Worm (Caenorhabditis elegans) whole organism, early embryonic: ENCODE data around the gene Y66D12A.30.

Experiments used
- B0310.2 ChIP-seq: sonication (generic microtip); optimal IDR thresholded peaks from 2 replicates; lab custom pipeline; 2016; ENCODE audit warnings: mild to moderate bottlenecking, missing genetic modification characterization, missing compliant biosample characterization
- F13C5.2 ChIP-seq: sonication (generic microtip); optimal IDR thresholded peaks from 2 replicates; lab custom pipeline; 2017; ENCODE audit warnings: mild to moderate bottlenecking, missing genetic modification characterization, inconsistent platforms, missing compliant biosample characterization
- aly-1 ChIP-seq: sonication (generic microtip); optimal IDR thresholded peaks from 2 replicates; lab custom pipeline; 2016; ENCODE audit warnings: missing genetic modification characterization, missing compliant biosample characterization
- ceh-13 ChIP-seq: fragments of 200-800 bp; sonication (Bioruptor generic); optimal IDR thresholded peaks from 2 replicates; lab custom pipeline; 2018; ENCODE audit warnings: mild to moderate bottlenecking, missing genetic modification characterization, missing compliant biosample characterization
- ceh-36 ChIP-seq: sonication (generic microtip); optimal IDR thresholded peaks from 2 replicates; lab custom pipeline; 2016; ENCODE audit warnings: missing genetic modification characterization, inconsistent platforms, missing compliant biosample characterization
- ets-7 ChIP-seq: sonication (generic microtip); optimal IDR thresholded peaks from 2 replicates; lab custom pipeline; 2016; ENCODE audit warnings: missing genotype, missing genetic modification characterization, missing compliant biosample characterization
- flt-1 ChIP-seq: fragments of 200-800 bp; sonication (Bioruptor generic); IDR thresholded peaks from 2 replicates; pipeline ENCODE4 v1.3.6; 2022; ENCODE audit warnings: missing genetic modification characterization, missing compliant biosample characterization
- hmbx-1 ChIP-seq: sonication (generic microtip); optimal IDR thresholded peaks from 2 replicates; lab custom pipeline; 2016; ENCODE audit warnings: mild to moderate bottlenecking, missing genetic modification characterization, missing compliant biosample characterization
- hmg-4 ChIP-seq: fragments of 200-800 bp; sonication (Bioruptor generic); optimal IDR thresholded peaks from 2 replicates; lab custom pipeline; 2018; ENCODE audit warnings: mild to moderate bottlenecking, missing genetic modification characterization, missing compliant biosample characterization
- hnd-1 ChIP-seq: sonication (generic microtip); optimal IDR thresholded peaks from 2 replicates; lab custom pipeline; 2016; ENCODE audit warnings: missing genetic modification characterization, missing compliant biosample characterization
- pes-1 ChIP-seq: fragments of 200-800 bp; sonication (Bioruptor generic); IDR thresholded peaks from 2 replicates; pipeline ENCODE4 v1.3.6; 2022; ENCODE audit warnings: missing genetic modification reagents, missing genetic modification characterization, missing compliant biosample characterization
- scrt-1 ChIP-seq: fragments of 200-800 bp; sonication (Bioruptor generic); IDR thresholded peaks from 2 replicates; pipeline ENCODE4 v1.3.6; 2022; ENCODE audit warnings: missing genetic modification characterization, missing compliant biosample characterization
- sea-1 ChIP-seq: fragments of 200-800 bp; sonication (Bioruptor generic); conservative IDR thresholded peaks from 2 replicates; pipeline ENCODE4 v1.3.6; 2022; ENCODE audit warnings: missing genetic modification characterization, missing compliant biosample characterization
- tbx-11 ChIP-seq: fragments of 200-800 bp; sonication (Bioruptor generic); IDR thresholded peaks from 2 replicates; pipeline ENCODE4 v1.3.6; 2022; ENCODE audit warnings: missing genetic modification characterization, missing compliant biosample characterization
- tbx-37 ChIP-seq: fragments of 200-800 bp; sonication (Bioruptor generic); conservative IDR thresholded peaks from 2 replicates; pipeline ENCODE4 v1.3.6; 2022; ENCODE audit warnings: missing genetic modification reagents, missing genetic modification characterization, missing compliant biosample characterization
- tra-4 ChIP-seq: sonication (generic microtip); optimal IDR thresholded peaks from 2 replicates; lab custom pipeline; 2017; ENCODE audit warnings: missing genetic modification characterization, missing compliant biosample characterization

Gene Y66D12A.30

DNA sequence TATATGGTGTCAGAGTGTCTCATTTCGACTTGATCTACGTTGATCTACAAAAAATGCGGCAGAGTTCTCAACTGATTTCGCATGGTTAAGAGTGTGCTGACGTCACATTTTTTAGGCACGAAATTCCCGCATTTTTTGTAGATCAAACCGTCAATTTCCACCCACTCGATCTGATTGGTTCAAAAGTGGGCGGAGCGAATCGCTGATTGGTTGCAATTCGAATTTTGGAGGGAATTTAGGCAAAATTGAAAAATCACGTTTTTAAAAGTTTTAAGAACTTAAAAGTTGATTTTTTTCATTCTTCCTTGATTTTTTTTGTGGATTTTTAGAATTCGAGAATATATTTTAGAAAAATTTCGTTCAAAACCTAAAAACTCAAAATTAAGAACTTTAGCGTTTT lies 46.7 kb downstream of the Y66D12A.30 start:
- TF ChIP-seq ceh-13 (GFP tag; lab: Kevin White, UChicago) (no peak), ets-7 (tag; lab: Kevin White, UChicago) (no peak), B0310.2 (tag; lab: Kevin White, UChicago) (no peak)

DNA sequence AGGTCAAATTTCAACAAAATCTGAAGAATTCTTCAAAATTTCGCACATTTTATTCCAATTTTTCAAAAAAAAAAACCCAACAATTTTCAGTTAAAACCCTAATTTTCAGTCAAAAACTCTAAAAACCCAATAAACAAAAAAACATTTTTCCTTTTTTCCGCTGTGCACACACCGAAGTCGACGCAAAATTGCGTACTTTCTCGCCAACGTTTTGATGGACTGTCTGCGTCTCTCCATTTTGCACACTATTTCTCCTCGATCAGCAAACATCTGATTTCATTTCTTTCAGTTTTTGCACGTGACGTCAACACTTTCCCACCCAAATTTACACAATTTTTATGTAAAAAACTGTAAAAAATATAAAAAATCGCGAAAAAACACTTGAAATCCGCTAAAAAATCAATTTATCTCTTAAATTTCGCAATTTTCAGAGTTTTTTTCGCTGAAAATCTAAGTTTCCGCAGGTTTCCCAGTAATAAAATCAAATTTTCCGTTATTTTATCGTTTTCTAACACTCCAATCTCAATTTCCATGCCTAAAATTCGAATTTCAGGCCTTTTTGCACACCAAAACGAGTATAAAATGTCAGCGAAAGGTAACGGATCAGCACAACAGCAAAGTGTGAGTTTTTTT lies 47.6 kb downstream of the Y66D12A.30 start, which contains the start of gene crh-1:
crh-1 (plus strand) TSS at position 583 of the 633 bp plus-strand sequence.
- TF ChIP-seq tra-4 (tag; lab: Kevin White, UChicago), result no peak
- TF ChIP-seq hmg-4 (GFP tag; lab: Kevin White, UChicago), result no peak
- TF ChIP-seq pes-1 (GFP tag; lab: Robert Waterston, UW), result no peak
- no peak for TF ChIP-seq ceh-36 (tag; lab: Kevin White, UChicago)
- no peak for TF ChIP-seq flt-1 (GFP tag; lab: Robert Waterston, UW)
- no peak for TF ChIP-seq B0310.2 (tag; lab: Kevin White, UChicago)
- TF ChIP-seq hmbx-1 (tag; lab: Kevin White, UChicago), result no peak

DNA sequence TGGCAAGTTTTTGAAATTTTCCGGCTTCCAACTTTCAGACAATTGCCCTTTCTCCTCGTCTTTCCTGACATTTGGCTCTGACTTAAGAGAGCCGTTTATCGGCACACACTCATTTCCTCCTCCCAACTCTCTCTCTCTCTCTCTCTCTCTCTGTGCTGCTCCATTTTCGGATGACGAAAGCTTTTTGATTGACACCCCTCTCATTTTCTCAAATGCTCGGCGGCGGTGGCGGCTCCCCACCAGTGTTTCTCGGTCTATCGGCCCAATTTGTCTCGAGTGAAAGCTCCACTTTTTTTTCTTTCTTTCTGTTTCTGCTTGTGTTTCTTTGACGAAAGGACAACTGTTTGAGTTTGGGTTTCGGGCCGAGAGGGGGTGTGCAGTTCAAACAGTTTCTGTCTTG lies 50.1 kb downstream of the Y66D12A.30 start:
- TF ChIP-seq sea-1 (GFP tag; lab: Robert Waterston, UW) (no peak), tbx-11 (GFP tag; lab: Robert Waterston, UW) (no peak), tbx-37 (GFP tag; lab: Robert Waterston, UW) (no peak), hmg-4 (GFP tag; lab: Kevin White, UChicago) (no peak), B0310.2 (tag; lab: Kevin White, UChicago) (no peak), hnd-1 (tag; lab: Kevin White, UChicago) (no peak), tra-4 (tag; lab: Kevin White, UChicago) (no peak), hmbx-1 (tag; lab: Kevin White, UChicago) (no peak), aly-1 (tag; lab: Kevin White, UChicago) (no peak), pes-1 (GFP tag; lab: Robert Waterston, UW) (no peak), F13C5.2 (tag; lab: Kevin White, UChicago) (no peak), scrt-1 (GFP tag; lab: Robert Waterston, UW) (no peak), flt-1 (GFP tag; lab: Robert Waterston, UW) (no peak), ets-7 (tag; lab: Kevin White, UChicago) (no peak)

DNA sequence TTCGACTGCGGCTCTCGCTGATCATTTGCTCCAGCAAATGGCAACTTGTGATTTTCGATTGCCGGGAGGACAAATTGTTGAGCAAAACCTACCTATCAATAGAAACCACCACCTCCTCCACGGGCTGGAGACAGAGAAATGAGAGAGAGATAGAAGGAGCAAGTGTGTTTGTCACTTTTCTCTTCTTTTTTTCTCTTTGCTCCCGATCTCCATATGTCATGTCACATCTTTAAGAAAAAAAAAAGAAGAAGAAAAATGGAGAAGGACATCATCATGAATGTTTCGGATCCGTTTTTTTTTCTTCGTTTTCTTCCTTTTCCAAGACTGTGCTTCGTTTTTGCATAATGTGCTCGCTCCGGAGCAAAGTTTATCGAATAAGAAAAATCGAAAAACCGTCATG lies 51.1 kb downstream of the Y66D12A.30 start:
- TF ChIP-seq aly-1 (tag; lab: Kevin White, UChicago) (no peak), tbx-37 (GFP tag; lab: Robert Waterston, UW) (no peak), scrt-1 (GFP tag; lab: Robert Waterston, UW) (no peak), pes-1 (GFP tag; lab: Robert Waterston, UW) (no peak), hmbx-1 (tag; lab: Kevin White, UChicago) (no peak), hnd-1 (tag; lab: Kevin White, UChicago) (no peak), B0310.2 (tag; lab: Kevin White, UChicago) (no peak), ceh-36 (tag; lab: Kevin White, UChicago) (no peak), ceh-13 (GFP tag; lab: Kevin White, UChicago) (no peak)
